Worm (Caenorhabditis elegans): ENCODE measurements around the gene F16H6.8.

Gene F16H6.8

ce11 chrV:18246077-18246476 is 30.0 kb upstream of the F16H6.8 start:
- TF ChIP-seq nhr-2 (tag; optimal IDR thresholded peaks at IDR 0.05) (no peak), mls-2 (tag; optimal IDR thresholded peaks at IDR 0.05) (no peak), ham-2 (GFP tag; optimal IDR thresholded peaks at IDR 0.05) (no peak), M03D4.4 (tag; optimal IDR thresholded peaks at IDR 0.05) (no peak), blmp-1 (tag; optimal IDR thresholded peaks at IDR 0.05) (no peak), lsy-2 (tag; optimal IDR thresholded peaks at IDR 0.05) (no peak), nhr-12 (tag; optimal IDR thresholded peaks at IDR 0.05) (no peak), drap-1 (GFP tag; optimal IDR thresholded peaks at IDR 0.05) (no peak), mab-5 (tag; optimal IDR thresholded peaks at IDR 0.05) (no peak), flh-1 (GFP tag; optimal IDR thresholded peaks at IDR 0.05) (no peak), ztf-11 (tag; optimal IDR thresholded peaks at IDR 0.05) (no peak), mep-1 (tag; optimal IDR thresholded peaks at IDR 0.05) (no peak), sem-2 (GFP tag; optimal IDR thresholded peaks at IDR 0.05) (no peak)

ce11 chrV:18244408-18244807 is 28.3 kb upstream of the F16H6.8 start:
- TF ChIP-seq unc-62 (GFP tag; optimal IDR thresholded peaks at IDR 0.05) (no peak), lsy-2 (tag; optimal IDR thresholded peaks at IDR 0.05) (no peak), sem-2 (GFP tag; optimal IDR thresholded peaks at IDR 0.05) (no peak), nhr-2 (tag; optimal IDR thresholded peaks at IDR 0.05) (no peak), elt-3 (tag; optimal IDR thresholded peaks at IDR 0.05) (no peak), lin-13 (tag; optimal IDR thresholded peaks at IDR 0.05) (no peak), ham-2 (GFP tag; optimal IDR thresholded peaks at IDR 0.05) (no peak), flh-1 (GFP tag; optimal IDR thresholded peaks at IDR 0.05) (no peak), ceh-39 (tag; optimal IDR thresholded peaks at IDR 0.05) (no peak), ztf-11 (tag; optimal IDR thresholded peaks at IDR 0.05) (no peak), snpc-4 (tag; optimal IDR thresholded peaks at IDR 0.05) (no peak), unc-120 (tag; optimal IDR thresholded peaks at IDR 0.05; ENCODE audit: poor library complexity, severe bottlenecking) (no peak), bed-3 (GFP tag; optimal IDR thresholded peaks at IDR 0.05) (no peak), cnd-1 (tag; optimal IDR thresholded peaks at IDR 0.05) (no peak), unc-39 (tag; optimal IDR thresholded peaks at IDR 0.05) (no peak), ceh-43 (GFP tag; optimal IDR thresholded peaks at IDR 0.05) (no peak), mep-1 (tag; optimal IDR thresholded peaks at IDR 0.05) (no peak), hlh-1 (tag; optimal IDR thresholded peaks at IDR 0.05) (no peak), drap-1 (GFP tag; optimal IDR thresholded peaks at IDR 0.05) (no peak), pha-4 (tag; optimal IDR thresholded peaks at IDR 0.05) (no peak)

- no peak for TF ChIP-seq unc-62 (GFP tag; optimal IDR thresholded peaks at IDR 0.05)
- TF ChIP-seq lin-32 (GFP tag; optimal IDR thresholded peaks at IDR 0.05) = no peak
- no peak for TF ChIP-seq ceh-43 (GFP tag; optimal IDR thresholded peaks at IDR 0.05)
- no peak for TF ChIP-seq ham-2 (GFP tag; optimal IDR thresholded peaks at IDR 0.05)
- TF ChIP-seq zip-8 (tag; optimal IDR thresholded peaks at IDR 0.05) = no peak
- TF ChIP-seq snpc-4 (tag; optimal IDR thresholded peaks at IDR 0.05) = no peak
- TF ChIP-seq drap-1 (GFP tag; optimal IDR thresholded peaks at IDR 0.05) = no peak
- TF ChIP-seq tbx-8 (GFP tag; optimal IDR thresholded peaks at IDR 0.05) = no peak
- TF ChIP-seq sptf-1 (tag; optimal IDR thresholded peaks at IDR 0.05) = no peak
- no peak for TF ChIP-seq lin-13 (tag; optimal IDR thresholded peaks at IDR 0.05)
These were observed 27.2 kb upstream of the F16H6.8 start for ce11 chrV:18243227-18243626.

ce11 chrV:18241328-18241727 is 25.3 kb upstream of the F16H6.8 start, which contains the start of gene R10E8.8:
Gene R10E8.8, minus strand, starts transcription at chrV:18241670.
- TF ChIP-seq lin-32 (GFP tag; optimal IDR thresholded peaks at IDR 0.05) = no peak
- TF ChIP-seq nhr-237 (tag; optimal IDR thresholded peaks at IDR 0.05) = no peak
- TF ChIP-seq ztf-11 (tag; optimal IDR thresholded peaks at IDR 0.05) = no peak
- TF ChIP-seq ceh-39 (tag; optimal IDR thresholded peaks at IDR 0.05) = no peak
- TF ChIP-seq mls-2 (tag; optimal IDR thresholded peaks at IDR 0.05) = no peak
- no peak for TF ChIP-seq nhr-76 (tag; optimal IDR thresholded peaks at IDR 0.05)
- no peak for TF ChIP-seq mab-5 (tag; optimal IDR thresholded peaks at IDR 0.05)
- TF ChIP-seq unc-39 (tag; optimal IDR thresholded peaks at IDR 0.05) = no peak
- no peak for TF ChIP-seq drap-1 (GFP tag; optimal IDR thresholded peaks at IDR 0.05)
- no peak for TF ChIP-seq ceh-83 (GFP tag; optimal IDR thresholded peaks at IDR 0.05)
- no peak for TF ChIP-seq elt-1 (tag; optimal IDR thresholded peaks at IDR 0.05; ENCODE audit: borderline replicate concordance, insufficient read depth)
- no peak for TF ChIP-seq hlh-1 (tag; optimal IDR thresholded peaks at IDR 0.05)
- no peak for TF ChIP-seq nhr-2 (tag; optimal IDR thresholded peaks at IDR 0.05)

Measured in whole organism, mixed stage, embryonic.